Worm (Caenorhabditis elegans) whole organism, L3 larva: Measurements from ENCODE around the gene Y64H9A.2.

Source experiments
- R02D3.7 ChIP-seq: fragments of 150-350 bp; optimal IDR thresholded peaks from 2 replicates; lab custom pipeline; 2014; ENCODE audit warnings: missing biosample characterization, missing genetic modification characterization
- ZK546.5 ChIP-seq: sonication (generic microtip); optimal IDR thresholded peaks from 2 replicates; lab custom pipeline; 2017; ENCODE audit warnings: missing biosample characterization, missing genetic modification characterization
- aly-2 ChIP-seq: fragments of 150-350 bp; optimal IDR thresholded peaks from 2 replicates; lab custom pipeline; 2014; ENCODE audit warnings: missing biosample characterization, missing genetic modification characterization
- ama-1 ChIP-seq: fragments of 150-350 bp; optimal IDR thresholded peaks from 2 replicates; lab custom pipeline; 2018
- ceh-16 ChIP-seq: sonication (generic microtip); optimal IDR thresholded peaks from 2 replicates; lab custom pipeline; 2017; ENCODE audit warnings: missing biosample characterization, missing genetic modification characterization
- ceh-82 ChIP-seq: fragments of 150-350 bp; optimal IDR thresholded peaks from 2 replicates; lab custom pipeline; 2014; ENCODE audit warnings: missing biosample characterization, missing genetic modification characterization
- ceh-9 ChIP-seq: sonication (generic microtip); optimal IDR thresholded peaks from 2 replicates; lab custom pipeline; 2018; ENCODE audit warnings: missing biosample characterization, missing genetic modification characterization
- egl-27 ChIP-seq: sonication (generic microtip); optimal IDR thresholded peaks from 4 replicates; lab custom pipeline; 2017; ENCODE audit warnings: missing biosample characterization, missing genetic modification reagents, missing genetic modification characterization
- egl-5 ChIP-seq: fragments of 150-350 bp; optimal IDR thresholded peaks from 2 replicates; lab custom pipeline; 2017; ENCODE audit warnings: missing biosample characterization, missing genetic modification reagents, missing genetic modification characterization, inconsistent platforms
- elt-1 ChIP-seq: fragments of 150-350 bp; optimal IDR thresholded peaks from 2 replicates; lab custom pipeline; 2014; ENCODE audit warnings: missing biosample characterization, missing genetic modification characterization
- elt-2 ChIP-seq: sonication (generic microtip); optimal IDR thresholded peaks from 2 replicates; lab custom pipeline; 2016; ENCODE audit warnings: missing genetic modification reagents, mild to moderate bottlenecking, missing genetic modification characterization, missing compliant biosample characterization
- fkh-10 ChIP-seq: sonication (generic microtip); optimal IDR thresholded peaks from 2 replicates; lab custom pipeline; 2017; ENCODE audit warnings: missing biosample characterization, missing genetic modification reagents, missing genetic modification characterization
- fkh-2 ChIP-seq: fragments of 150-350 bp; optimal IDR thresholded peaks from 2 replicates; lab custom pipeline; 2014; ENCODE audit warnings: missing biosample characterization, missing genetic modification reagents, missing genetic modification characterization
- fos-1 ChIP-seq: fragments of 150-350 bp; optimal IDR thresholded peaks from 2 replicates; lab custom pipeline; 2014; ENCODE audit warnings: missing biosample characterization, missing genetic modification characterization
- jun-1 ChIP-seq: fragments of 150-350 bp; optimal IDR thresholded peaks from 2 replicates; lab custom pipeline; 2014; ENCODE audit warnings: missing biosample characterization, missing genetic modification reagents, missing genetic modification characterization
- lin-39 ChIP-seq: fragments of 150-350 bp; optimal IDR thresholded peaks from 2 replicates; lab custom pipeline; 2018; ENCODE audit warnings: missing biosample characterization, missing genetic modification reagents, missing genetic modification characterization
- mml-1 ChIP-seq: fragments of 150-350 bp; sonication (generic microtip); optimal IDR thresholded peaks from 3 replicates; lab custom pipeline; 2014; ENCODE audit warnings: missing biosample characterization, missing genetic modification characterization
- nfya-1 ChIP-seq: sonication (generic microtip); optimal IDR thresholded peaks from 2 replicates; lab custom pipeline; 2017; ENCODE audit warnings: missing genetic modification characterization, mild to moderate bottlenecking, missing compliant biosample characterization, antibody characterized with exemption, moderate library complexity; ENCODE audit not compliant: insufficient read depth
- nhr-11 ChIP-seq: fragments of 150-350 bp; optimal IDR thresholded peaks from 2 replicates; lab custom pipeline; 2014; ENCODE audit warnings: missing biosample characterization, missing genetic modification characterization
- nhr-12 ChIP-seq: fragments of 150-350 bp; optimal IDR thresholded peaks from 2 replicates; lab custom pipeline; 2014; ENCODE audit warnings: missing biosample characterization, missing genetic modification characterization
- nhr-23 ChIP-seq: fragments of 150-350 bp; optimal IDR thresholded peaks from 2 replicates; lab custom pipeline; 2014; ENCODE audit warnings: missing biosample characterization, missing genetic modification reagents, missing genetic modification characterization
- nhr-237 ChIP-seq: fragments of 150-350 bp; optimal IDR thresholded peaks from 2 replicates; lab custom pipeline; 2014; ENCODE audit warnings: missing biosample characterization, missing genetic modification characterization
- nhr-28 ChIP-seq: fragments of 150-350 bp; optimal IDR thresholded peaks from 2 replicates; lab custom pipeline; 2014; ENCODE audit warnings: missing biosample characterization, missing genetic modification characterization
- nhr-43 ChIP-seq: sonication (generic microtip); optimal IDR thresholded peaks from 2 replicates; lab custom pipeline; 2016; ENCODE audit warnings: mild to moderate bottlenecking, missing genetic modification characterization, missing compliant biosample characterization; ENCODE audit not compliant: poor library complexity, severe bottlenecking
- nhr-76 ChIP-seq: fragments of 150-350 bp; sonication (generic microtip); optimal IDR thresholded peaks from 5 replicates; lab custom pipeline; 2014; ENCODE audit warnings: missing biosample characterization, missing genetic modification characterization
- nhr-77 ChIP-seq: fragments of 150-350 bp; optimal IDR thresholded peaks from 2 replicates; lab custom pipeline; 2014; ENCODE audit warnings: missing biosample characterization, missing genetic modification characterization
- pha-4 ChIP-seq: fragments of 150-350 bp; optimal IDR thresholded peaks from 2 replicates; lab custom pipeline; 2014; ENCODE audit warnings: missing biosample characterization, missing genetic modification reagents, missing genetic modification characterization
- sea-2 ChIP-seq: fragments of 150-350 bp; sonication (generic microtip); optimal IDR thresholded peaks from 4 replicates; lab custom pipeline; 2014; ENCODE audit warnings: missing biosample characterization, missing genetic modification reagents, missing genetic modification characterization
- skn-1 ChIP-seq: fragments of 150-350 bp; optimal IDR thresholded peaks from 2 replicates; lab custom pipeline; 2014; ENCODE audit warnings: missing biosample characterization, missing genetic modification characterization
- tbx-2 ChIP-seq: sonication (generic microtip); optimal IDR thresholded peaks from 2 replicates; lab custom pipeline; 2016; ENCODE audit warnings: mild to moderate bottlenecking, missing genetic modification characterization, missing compliant biosample characterization
- unc-39 ChIP-seq: sonication (generic microtip); optimal IDR thresholded peaks from 4 replicates; lab custom pipeline; 2017; ENCODE audit warnings: missing biosample characterization, missing genetic modification characterization
- unc-62 ChIP-seq: fragments of 150-350 bp; sonication (generic microtip); optimal IDR thresholded peaks from 4 replicates; lab custom pipeline; 2014; ENCODE audit warnings: missing biosample characterization, missing genetic modification reagents, missing genetic modification characterization
- zag-1 ChIP-seq: fragments of 150-350 bp; optimal IDR thresholded peaks from 2 replicates; lab custom pipeline; 2014; ENCODE audit warnings: missing biosample characterization, missing genetic modification characterization
- ztf-11 ChIP-seq: fragments of 150-350 bp; optimal IDR thresholded peaks from 2 replicates; lab custom pipeline; 2014; ENCODE audit warnings: missing biosample characterization, missing genetic modification characterization
- ztf-4 ChIP-seq: fragments of 150-350 bp; optimal IDR thresholded peaks from 2 replicates; lab custom pipeline; 2014; ENCODE audit warnings: missing biosample characterization, missing genetic modification characterization

The Y64H9A.2 gene

DNA sequence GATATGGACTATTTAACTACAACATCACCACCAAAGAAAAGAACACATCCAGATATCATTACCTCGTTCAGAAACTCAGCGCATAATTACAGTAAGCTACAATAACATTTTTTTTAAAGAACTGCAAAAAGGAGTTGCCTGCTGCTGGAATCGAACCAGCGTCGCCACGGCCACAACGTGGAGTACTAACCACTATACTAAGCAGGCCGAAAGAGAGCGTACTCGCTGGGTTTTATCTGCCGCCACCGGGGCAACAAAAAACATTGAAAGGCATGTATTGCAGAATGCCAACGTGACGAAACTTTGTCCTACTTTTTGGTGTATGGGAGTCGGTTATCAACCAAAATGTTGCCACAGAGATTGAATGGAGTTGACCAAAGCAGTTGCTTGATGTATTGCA lies 21.1 kb upstream of the Y64H9A.2 start (continued):
- TF ChIP-seq unc-62 (GFP tag; lab: Kevin White, UChicago) (no peak), fkh-10 (GFP tag; lab: Kevin White, UChicago) (no peak), ZK546.5 (tag; lab: Kevin White, UChicago) (no peak), nhr-28 (tag; lab: Kevin White, UChicago) (no peak), R02D3.7 (tag; lab: Kevin White, UChicago) (peak; percentile 1), unc-39 (tag; lab: Kevin White, UChicago) (no peak), jun-1 (peak; percentile 17), pha-4 (no peak), nfya-1 (tag; lab: Kevin White, UChicago) (peak; percentile 17), lin-39 (tag; lab: Kevin White, UChicago) (peak; percentile 31), sea-2 (GFP tag; lab: Kevin White, UChicago) (no peak), aly-2 (tag; lab: Kevin White, UChicago) (no peak), ceh-16 (tag; lab: Kevin White, UChicago) (no peak), nhr-11 (tag; lab: Kevin White, UChicago) (no peak), elt-2 (tag; lab: Kevin White, UChicago) (peak; percentile 48), ztf-4 (tag; lab: Kevin White, UChicago) (no peak), elt-1 (tag; lab: Kevin White, UChicago) (no peak), fos-1 (tag; lab: Kevin White, UChicago) (no peak), nhr-43 (peak; percentile 78)
- TF ChIP-seq, all 47 proteins: peak for 10

DNA sequence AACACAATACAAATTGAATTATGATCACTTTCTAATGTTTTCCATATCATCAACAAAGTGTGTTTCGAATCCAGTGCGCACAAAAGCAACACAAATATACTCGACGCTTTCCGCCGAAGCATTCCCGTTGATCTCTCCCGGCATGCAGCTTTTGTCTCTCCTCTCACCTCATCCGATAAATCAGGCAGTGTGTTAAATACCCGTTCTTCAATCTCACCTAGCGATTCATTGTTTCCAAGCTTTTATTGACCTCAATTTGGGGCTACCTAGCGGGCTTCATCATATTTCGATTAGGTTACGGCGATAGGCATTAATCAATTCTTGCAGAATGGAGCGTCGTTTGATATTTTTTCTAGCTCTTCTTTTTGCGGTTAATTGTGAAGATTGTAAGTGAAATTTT lies 19.5 kb upstream of the Y64H9A.2 start, which contains the start of gene ZC449.1:
TSS of gene ZC449.1 (plus strand) at position 121 of the 400 bp plus-strand sequence.
- TF ChIP-seq egl-27 (tag; lab: Kevin White, UChicago) = no peak
- TF ChIP-seq lin-39 (tag; lab: Kevin White, UChicago) = no peak
- TF ChIP-seq nhr-76 = no peak
- no peak for TF ChIP-seq skn-1 (tag; lab: Kevin White, UChicago)
- no peak for TF ChIP-seq fos-1 (tag; lab: Kevin White, UChicago)
- TF ChIP-seq mml-1 (tag; lab: Kevin White, UChicago) = no peak
- TF ChIP-seq egl-5 = no peak
- TF ChIP-seq fkh-2 (tag; lab: Kevin White, UChicago) = no peak
- TF ChIP-seq nhr-12 (tag; lab: Kevin White, UChicago) = no peak
- TF ChIP-seq ama-1 (lab: Kevin White, UChicago) = no peak
- TF ChIP-seq zag-1 (tag; lab: Kevin White, UChicago) = no peak
- no peak for TF ChIP-seq nfya-1 (tag; lab: Kevin White, UChicago)
- TF ChIP-seq unc-39 (tag; lab: Kevin White, UChicago) = no peak
- no peak for TF ChIP-seq elt-2 (tag; lab: Kevin White, UChicago)
- TF ChIP-seq nhr-77 (tag; lab: Kevin White, UChicago) = no peak
- no peak for TF ChIP-seq ceh-82 (tag; lab: Kevin White, UChicago)
- TF ChIP-seq unc-62 (GFP tag; lab: Kevin White, UChicago) = no peak
- no peak for TF ChIP-seq R02D3.7 (tag; lab: Kevin White, UChicago)
- no peak for TF ChIP-seq elt-1 (tag; lab: Kevin White, UChicago)
- no peak for TF ChIP-seq nhr-237 (tag; lab: Kevin White, UChicago)

DNA sequence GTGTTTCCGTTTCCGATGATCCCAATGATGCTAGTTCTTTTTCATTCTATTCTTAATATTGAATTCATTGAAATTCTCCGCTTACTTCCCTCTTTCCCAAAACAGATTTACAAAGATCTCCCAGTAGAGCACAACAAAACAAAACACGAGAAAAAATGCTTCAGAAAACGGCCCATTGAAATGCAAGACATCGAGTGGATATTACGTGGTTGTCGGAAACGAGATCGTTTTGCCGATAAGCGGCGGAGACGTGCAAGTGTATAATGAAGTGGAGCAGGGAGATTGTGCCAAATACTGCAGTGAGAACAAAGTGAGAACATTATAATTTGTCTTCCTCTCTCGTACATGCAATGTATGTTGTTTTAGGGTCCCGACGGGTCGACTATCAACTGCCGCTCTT lies 17.3 kb upstream of the Y64H9A.2 start:
- TF ChIP-seq lin-39 (tag; lab: Kevin White, UChicago) = peak; percentile 62
- TF ChIP-seq nhr-23 (tag; lab: Kevin White, UChicago) = no peak
- TF ChIP-seq elt-1 (tag; lab: Kevin White, UChicago) = peak; percentile 74
- no peak for TF ChIP-seq fos-1 (tag; lab: Kevin White, UChicago)
- TF ChIP-seq fkh-2 (tag; lab: Kevin White, UChicago) = no peak
- no peak for TF ChIP-seq R02D3.7 (tag; lab: Kevin White, UChicago)
- no peak for TF ChIP-seq ceh-9
- TF ChIP-seq aly-2 (tag; lab: Kevin White, UChicago) = no peak
- TF ChIP-seq tbx-2 = no peak
- no peak for TF ChIP-seq fkh-10 (GFP tag; lab: Kevin White, UChicago)
- no peak for TF ChIP-seq elt-2 (tag; lab: Kevin White, UChicago)
- no peak for TF ChIP-seq egl-27 (tag; lab: Kevin White, UChicago)

DNA sequence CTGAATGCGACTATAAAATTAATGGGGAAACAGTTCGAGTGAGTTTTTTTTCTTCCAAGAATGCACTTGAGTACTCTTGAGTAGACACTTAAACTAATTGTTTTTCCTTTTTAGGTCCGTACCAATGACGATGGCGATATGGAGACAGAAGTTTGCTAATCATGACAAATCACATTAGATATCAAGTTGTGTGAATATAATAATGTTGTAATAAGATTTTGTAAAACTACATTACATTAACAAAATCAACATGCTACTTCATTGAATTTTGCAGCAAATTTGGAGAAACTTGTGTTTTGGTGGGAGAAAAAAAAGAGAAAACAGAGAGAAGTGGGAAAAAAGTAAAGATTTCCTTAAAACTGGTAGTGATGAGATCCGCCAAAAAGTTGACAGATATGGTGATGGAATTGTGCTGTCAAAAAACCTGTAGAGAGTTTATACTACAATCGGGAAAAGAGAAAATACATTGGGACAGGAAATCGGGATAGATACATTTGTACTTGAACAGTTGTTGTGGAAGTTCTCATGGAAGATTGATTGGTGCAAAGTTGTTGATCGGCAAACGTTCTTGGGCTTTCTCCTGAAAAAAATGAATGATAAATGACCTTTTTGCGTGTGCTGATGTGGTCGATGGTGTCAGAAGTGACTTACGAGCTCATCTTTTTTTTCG lies 15.7 kb upstream of the Y64H9A.2 start:
- TF ChIP-seq ztf-11 (tag; lab: Kevin White, UChicago) (no peak), lin-39 (tag; lab: Kevin White, UChicago) (peak; percentile 78)
